Worm (Caenorhabditis elegans): ENCODE data around the gene lsm-3.
"Not testable (repeated sequence)": the region's sequence is repeated elsewhere in the genome, so short reads cannot be mapped to it uniquely, and the experiment has no call there.

lsm-3 gene

DNA sequence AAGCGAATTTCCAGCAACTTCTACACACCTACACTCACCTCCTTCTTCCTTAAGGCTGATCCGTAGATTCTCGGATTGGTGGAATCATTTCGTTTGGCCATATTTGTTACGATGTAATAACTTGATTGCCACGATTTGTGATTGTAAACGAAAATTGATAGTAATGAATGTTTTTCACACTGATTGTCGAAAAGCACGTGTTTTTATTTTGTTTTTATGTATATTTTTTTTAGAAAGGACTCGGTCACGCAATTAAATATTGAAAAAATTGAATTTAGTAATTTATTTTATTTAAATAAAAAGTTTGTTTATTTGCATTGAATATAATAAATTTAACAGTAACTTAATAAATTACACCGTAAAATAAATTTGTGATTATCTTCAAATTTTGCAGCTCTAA lies 46.9 kb downstream of the lsm-3 start, which contains the start of gene K09B11.5:
K09B11.5 (minus strand) TSS at position 101 of the 400 bp plus-strand sequence.
- not testable (repeated sequence) for TF ChIP-seq Y22D7AL.16, C08G9.2, tbx-2 (tag; optimal IDR thresholded peaks at IDR 0.05)

Measured in whole organism, late embryonic.